Worm (Caenorhabditis elegans): ENCODE data around the gene C25G4.2.

Gene C25G4.2

ce11 chrIV:12435442-12435841, 8.4 kb downstream of the C25G4.2 start, which contains the start of gene irg-4:
irg-4 (plus strand) TSS chrIV:12435833.
- TF ChIP-seq pes-1 (GFP tag; IDR thresholded peaks at IDR 0.05) = no peak
- no peak for TF ChIP-seq ama-1 (optimal IDR thresholded peaks at IDR 0.05)
- no peak for TF ChIP-seq ets-7 (tag; optimal IDR thresholded peaks at IDR 0.05)
- TF ChIP-seq tra-4 (tag; optimal IDR thresholded peaks at IDR 0.05) = no peak
- TF ChIP-seq hmbx-1 (tag; optimal IDR thresholded peaks at IDR 0.05) = no peak
- no peak for TF ChIP-seq aly-1 (tag; optimal IDR thresholded peaks at IDR 0.05)
- TF ChIP-seq ceh-13 (GFP tag; optimal IDR thresholded peaks at IDR 0.05) = no peak
- no peak for TF ChIP-seq ceh-36 (tag; optimal IDR thresholded peaks at IDR 0.05)
- no peak for TF ChIP-seq sea-1 (GFP tag; conservative IDR thresholded peaks at IDR 0.05)
- TF ChIP-seq scrt-1 (GFP tag; IDR thresholded peaks at IDR 0.05) = no peak
- no peak for TF ChIP-seq B0310.2 (tag; optimal IDR thresholded peaks at IDR 0.05)
- no peak for TF ChIP-seq flt-1 (GFP tag; IDR thresholded peaks at IDR 0.05)

DNA sequence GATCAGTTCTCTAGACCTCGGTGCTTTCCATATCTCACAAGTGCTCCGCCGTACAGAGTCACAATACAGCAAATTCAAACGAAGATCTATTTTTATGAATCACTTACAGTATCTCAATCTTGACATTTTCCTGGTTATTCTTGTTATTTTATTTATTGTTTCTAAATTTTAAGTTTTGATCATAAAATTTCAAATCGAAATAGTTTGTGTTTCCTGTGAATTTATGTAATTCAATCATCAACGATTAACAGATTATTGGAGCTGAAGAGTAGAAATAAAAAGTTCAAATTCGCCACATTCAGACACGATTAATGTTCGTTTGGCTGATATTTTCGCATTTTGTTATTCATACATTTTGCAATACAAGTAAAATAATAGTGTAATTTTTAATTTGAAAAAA, 11.5 kb downstream of the C25G4.2 start, which contains the start of gene clec-184:
Gene clec-184, plus strand, starts transcription at position 301 of the 400 bp plus-strand sequence.
- TF ChIP-seq ceh-36 (tag; optimal IDR thresholded peaks at IDR 0.05) = no peak
- TF ChIP-seq tbx-11 (GFP tag; IDR thresholded peaks at IDR 0.05) = no peak
- TF ChIP-seq ceh-13 (GFP tag; optimal IDR thresholded peaks at IDR 0.05) = no peak
- no peak for TF ChIP-seq tra-4 (tag; optimal IDR thresholded peaks at IDR 0.05)
- no peak for TF ChIP-seq sea-1 (GFP tag; conservative IDR thresholded peaks at IDR 0.05)
- TF ChIP-seq pes-1 (GFP tag; IDR thresholded peaks at IDR 0.05) = no peak
- TF ChIP-seq F13C5.2 (tag; optimal IDR thresholded peaks at IDR 0.05) = no peak
- TF ChIP-seq B0310.2 (tag; optimal IDR thresholded peaks at IDR 0.05) = no peak
- no peak for TF ChIP-seq flt-1 (GFP tag; IDR thresholded peaks at IDR 0.05)
- TF ChIP-seq ets-7 (tag; optimal IDR thresholded peaks at IDR 0.05) = no peak

ce11 chrIV:12431755-12432154, 12.1 kb downstream of the C25G4.2 start:
- TF ChIP-seq ceh-36 (tag; optimal IDR thresholded peaks at IDR 0.05) (no peak), tra-4 (tag; optimal IDR thresholded peaks at IDR 0.05) (no peak), tbx-11 (GFP tag; IDR thresholded peaks at IDR 0.05) (no peak), F13C5.2 (tag; optimal IDR thresholded peaks at IDR 0.05) (no peak), hnd-1 (tag; optimal IDR thresholded peaks at IDR 0.05) (no peak), tbx-37 (GFP tag; conservative IDR thresholded peaks at IDR 0.05) (no peak), hmg-4 (GFP tag; optimal IDR thresholded peaks at IDR 0.05) (no peak), hmbx-1 (tag; optimal IDR thresholded peaks at IDR 0.05) (no peak), aly-1 (tag; optimal IDR thresholded peaks at IDR 0.05) (no peak), ceh-13 (GFP tag; optimal IDR thresholded peaks at IDR 0.05) (no peak), pes-1 (GFP tag; IDR thresholded peaks at IDR 0.05) (no peak), sea-1 (GFP tag; conservative IDR thresholded peaks at IDR 0.05) (no peak), flt-1 (GFP tag; IDR thresholded peaks at IDR 0.05) (no peak), ets-7 (tag; optimal IDR thresholded peaks at IDR 0.05) (no peak), B0310.2 (tag; optimal IDR thresholded peaks at IDR 0.05) (no peak), scrt-1 (GFP tag; IDR thresholded peaks at IDR 0.05) (no peak), ama-1 (optimal IDR thresholded peaks at IDR 0.05) (no peak)

- TF ChIP-seq tra-4 (tag; optimal IDR thresholded peaks at IDR 0.05) (no peak), aly-1 (tag; optimal IDR thresholded peaks at IDR 0.05) (no peak)
These were observed 14.3 kb downstream of the C25G4.2 start for ce11 chrIV:12429504-12429903.

DNA sequence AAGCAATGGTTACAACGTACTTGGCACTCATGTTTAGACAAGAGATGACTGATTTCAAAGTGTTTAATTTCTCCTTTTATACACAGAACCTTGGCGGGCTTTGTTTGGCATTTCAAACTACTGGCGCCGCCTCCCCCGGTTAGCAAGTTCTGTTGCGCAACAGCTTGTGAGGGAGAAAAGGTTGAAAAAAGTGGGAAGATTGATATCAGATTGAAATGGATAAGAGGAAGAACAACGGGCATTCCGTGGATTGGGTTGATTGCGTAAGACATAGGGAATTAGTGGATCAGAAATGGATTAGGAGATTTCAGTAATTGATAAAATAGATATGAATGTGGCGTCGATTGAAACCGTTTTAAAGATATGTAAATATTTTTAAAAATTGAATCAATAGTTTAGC, 15.4 kb downstream of the C25G4.2 start, which contains the start of gene col-130:
Gene col-130, minus strand, starts transcription at position 50 of the 400 bp plus-strand sequence.
- no peak for TF ChIP-seq B0310.2 (tag; optimal IDR thresholded peaks at IDR 0.05)
- no peak for TF ChIP-seq sea-1 (GFP tag; conservative IDR thresholded peaks at IDR 0.05)
- TF ChIP-seq ceh-36 (tag; optimal IDR thresholded peaks at IDR 0.05) = no peak
- no peak for TF ChIP-seq ama-1 (optimal IDR thresholded peaks at IDR 0.05)
- TF ChIP-seq hmbx-1 (tag; optimal IDR thresholded peaks at IDR 0.05) = no peak
- no peak for TF ChIP-seq pes-1 (GFP tag; IDR thresholded peaks at IDR 0.05)
- no peak for TF ChIP-seq tbx-11 (GFP tag; IDR thresholded peaks at IDR 0.05)
- no peak for TF ChIP-seq tra-4 (tag; optimal IDR thresholded peaks at IDR 0.05)
- no peak for TF ChIP-seq tbx-37 (GFP tag; conservative IDR thresholded peaks at IDR 0.05)
- no peak for TF ChIP-seq hnd-1 (tag; optimal IDR thresholded peaks at IDR 0.05)
- no peak for TF ChIP-seq ceh-13 (GFP tag; optimal IDR thresholded peaks at IDR 0.05)
- no peak for TF ChIP-seq hmg-4 (GFP tag; optimal IDR thresholded peaks at IDR 0.05)
- no peak for TF ChIP-seq scrt-1 (GFP tag; IDR thresholded peaks at IDR 0.05)
- no peak for TF ChIP-seq flt-1 (GFP tag; IDR thresholded peaks at IDR 0.05)
- no peak for TF ChIP-seq F13C5.2 (tag; optimal IDR thresholded peaks at IDR 0.05)
- TF ChIP-seq ets-7 (tag; optimal IDR thresholded peaks at IDR 0.05) = no peak
- TF ChIP-seq aly-1 (tag; optimal IDR thresholded peaks at IDR 0.05) = no peak

- TF ChIP-seq tra-4 (tag; optimal IDR thresholded peaks at IDR 0.05) = no peak
- TF ChIP-seq scrt-1 (GFP tag; IDR thresholded peaks at IDR 0.05) = no peak
- TF ChIP-seq sea-1 (GFP tag; conservative IDR thresholded peaks at IDR 0.05) = no peak
- TF ChIP-seq ama-1 (optimal IDR thresholded peaks at IDR 0.05) = no peak
- no peak for TF ChIP-seq pes-1 (GFP tag; IDR thresholded peaks at IDR 0.05)
- TF ChIP-seq ceh-36 (tag; optimal IDR thresholded peaks at IDR 0.05) = no peak
- no peak for TF ChIP-seq tbx-11 (GFP tag; IDR thresholded peaks at IDR 0.05)
- TF ChIP-seq aly-1 (tag; optimal IDR thresholded peaks at IDR 0.05) = no peak
- no peak for TF ChIP-seq F13C5.2 (tag; optimal IDR thresholded peaks at IDR 0.05)
These were observed 16.0 kb downstream of the C25G4.2 start for ce11 chrIV:12427687-12428284.

- TF ChIP-seq flt-1 (GFP tag; IDR thresholded peaks at IDR 0.05) (no peak), B0310.2 (tag; optimal IDR thresholded peaks at IDR 0.05) (no peak), ama-1 (optimal IDR thresholded peaks at IDR 0.05) (no peak), aly-1 (tag; optimal IDR thresholded peaks at IDR 0.05) (no peak), ets-7 (tag; optimal IDR thresholded peaks at IDR 0.05) (no peak), ceh-36 (tag; optimal IDR thresholded peaks at IDR 0.05) (no peak), tra-4 (tag; optimal IDR thresholded peaks at IDR 0.05) (no peak), F13C5.2 (tag; optimal IDR thresholded peaks at IDR 0.05) (no peak), hmg-4 (GFP tag; optimal IDR thresholded peaks at IDR 0.05) (no peak), hnd-1 (tag; optimal IDR thresholded peaks at IDR 0.05) (no peak), tbx-37 (GFP tag; conservative IDR thresholded peaks at IDR 0.05) (no peak)
These were observed 18.2 kb downstream of the C25G4.2 start for ce11 chrIV:12425595-12425994.

Data from whole organism, early embryonic.